Worm (Caenorhabditis elegans) whole organism, L3 larva: ENCODE measurements around the gene unc-93.

Experiments
- R02D3.7 ChIP-seq: fragments of 150-350 bp; optimal IDR thresholded peaks from 2 replicates; lab custom pipeline; 2014; ENCODE audit warnings: missing biosample characterization, missing genetic modification characterization
- ZK546.5 ChIP-seq: sonication (generic microtip); optimal IDR thresholded peaks from 2 replicates; lab custom pipeline; 2017; ENCODE audit warnings: missing biosample characterization, missing genetic modification characterization
- ama-1 ChIP-seq: fragments of 150-350 bp; optimal IDR thresholded peaks from 2 replicates; lab custom pipeline; 2018
- ceh-9 ChIP-seq: sonication (generic microtip); optimal IDR thresholded peaks from 2 replicates; lab custom pipeline; 2018; ENCODE audit warnings: missing biosample characterization, missing genetic modification characterization
- daf-12 ChIP-seq: fragments of 150-350 bp; optimal IDR thresholded peaks from 2 replicates; lab custom pipeline; 2014; ENCODE audit warnings: missing biosample characterization, missing genetic modification reagents, missing genetic modification characterization
- egl-27 ChIP-seq: sonication (generic microtip); optimal IDR thresholded peaks from 4 replicates; lab custom pipeline; 2017; ENCODE audit warnings: missing biosample characterization, missing genetic modification reagents, missing genetic modification characterization
- egl-5 ChIP-seq: fragments of 150-350 bp; optimal IDR thresholded peaks from 2 replicates; lab custom pipeline; 2017; ENCODE audit warnings: missing biosample characterization, missing genetic modification reagents, missing genetic modification characterization, inconsistent platforms
- elt-2 ChIP-seq: sonication (generic microtip); optimal IDR thresholded peaks from 2 replicates; lab custom pipeline; 2016; ENCODE audit warnings: missing genetic modification reagents, mild to moderate bottlenecking, missing genetic modification characterization, missing compliant biosample characterization
- fkh-10 ChIP-seq: sonication (generic microtip); optimal IDR thresholded peaks from 2 replicates; lab custom pipeline; 2017; ENCODE audit warnings: missing biosample characterization, missing genetic modification reagents, missing genetic modification characterization
- fkh-2 ChIP-seq: fragments of 150-350 bp; optimal IDR thresholded peaks from 2 replicates; lab custom pipeline; 2014; ENCODE audit warnings: missing biosample characterization, missing genetic modification reagents, missing genetic modification characterization
- fos-1 ChIP-seq: fragments of 150-350 bp; optimal IDR thresholded peaks from 2 replicates; lab custom pipeline; 2014; ENCODE audit warnings: missing biosample characterization, missing genetic modification characterization
- hmg-11 ChIP-seq: sonication (generic microtip); optimal IDR thresholded peaks from 2 replicates; lab custom pipeline; 2016; ENCODE audit warnings: missing genetic modification characterization, missing compliant biosample characterization
- lin-15B ChIP-seq: fragments of 150-350 bp; optimal IDR thresholded peaks from 2 replicates; lab custom pipeline; 2014; ENCODE audit warnings: missing biosample characterization, missing genetic modification characterization
- lin-39 ChIP-seq: fragments of 150-350 bp; optimal IDR thresholded peaks from 2 replicates; lab custom pipeline; 2018; ENCODE audit warnings: missing biosample characterization, missing genetic modification reagents, missing genetic modification characterization
- mml-1 ChIP-seq: fragments of 150-350 bp; sonication (generic microtip); optimal IDR thresholded peaks from 3 replicates; lab custom pipeline; 2014; ENCODE audit warnings: missing biosample characterization, missing genetic modification characterization
- nfya-1 ChIP-seq: sonication (generic microtip); optimal IDR thresholded peaks from 2 replicates; lab custom pipeline; 2017; ENCODE audit warnings: missing genetic modification characterization, mild to moderate bottlenecking, missing compliant biosample characterization, antibody characterized with exemption, moderate library complexity; ENCODE audit not compliant: insufficient read depth
- nhr-11 ChIP-seq: fragments of 150-350 bp; optimal IDR thresholded peaks from 2 replicates; lab custom pipeline; 2014; ENCODE audit warnings: missing biosample characterization, missing genetic modification characterization
- nhr-23 ChIP-seq: fragments of 150-350 bp; optimal IDR thresholded peaks from 2 replicates; lab custom pipeline; 2014; ENCODE audit warnings: missing biosample characterization, missing genetic modification reagents, missing genetic modification characterization
- nhr-43 ChIP-seq: sonication (generic microtip); optimal IDR thresholded peaks from 2 replicates; lab custom pipeline; 2016; ENCODE audit warnings: mild to moderate bottlenecking, missing genetic modification characterization, missing compliant biosample characterization; ENCODE audit not compliant: poor library complexity, severe bottlenecking
- nhr-67 ChIP-seq: fragments of 150-350 bp; optimal IDR thresholded peaks from 2 replicates; lab custom pipeline; 2014; ENCODE audit warnings: missing biosample characterization, missing genetic modification characterization
- nhr-76 ChIP-seq: fragments of 150-350 bp; sonication (generic microtip); optimal IDR thresholded peaks from 5 replicates; lab custom pipeline; 2014; ENCODE audit warnings: missing biosample characterization, missing genetic modification characterization
- nhr-77 ChIP-seq: fragments of 150-350 bp; optimal IDR thresholded peaks from 2 replicates; lab custom pipeline; 2014; ENCODE audit warnings: missing biosample characterization, missing genetic modification characterization
- pha-4 ChIP-seq: fragments of 150-350 bp; optimal IDR thresholded peaks from 2 replicates; lab custom pipeline; 2014; ENCODE audit warnings: missing biosample characterization, missing genetic modification reagents, missing genetic modification characterization
- snpc-4 ChIP-seq: fragments of 150-350 bp; optimal IDR thresholded peaks from 2 replicates; lab custom pipeline; 2014; ENCODE audit warnings: missing biosample characterization, missing genetic modification characterization
- unc-39 ChIP-seq: sonication (generic microtip); optimal IDR thresholded peaks from 4 replicates; lab custom pipeline; 2017; ENCODE audit warnings: missing biosample characterization, missing genetic modification characterization
- unc-62 ChIP-seq: fragments of 150-350 bp; sonication (generic microtip); optimal IDR thresholded peaks from 4 replicates; lab custom pipeline; 2014; ENCODE audit warnings: missing biosample characterization, missing genetic modification reagents, missing genetic modification characterization
- zag-1 ChIP-seq: fragments of 150-350 bp; optimal IDR thresholded peaks from 2 replicates; lab custom pipeline; 2014; ENCODE audit warnings: missing biosample characterization, missing genetic modification characterization
- ztf-11 ChIP-seq: fragments of 150-350 bp; optimal IDR thresholded peaks from 2 replicates; lab custom pipeline; 2014; ENCODE audit warnings: missing biosample characterization, missing genetic modification characterization
- ztf-4 ChIP-seq: fragments of 150-350 bp; optimal IDR thresholded peaks from 2 replicates; lab custom pipeline; 2014; ENCODE audit warnings: missing biosample characterization, missing genetic modification characterization

The unc-93 gene

DNA sequence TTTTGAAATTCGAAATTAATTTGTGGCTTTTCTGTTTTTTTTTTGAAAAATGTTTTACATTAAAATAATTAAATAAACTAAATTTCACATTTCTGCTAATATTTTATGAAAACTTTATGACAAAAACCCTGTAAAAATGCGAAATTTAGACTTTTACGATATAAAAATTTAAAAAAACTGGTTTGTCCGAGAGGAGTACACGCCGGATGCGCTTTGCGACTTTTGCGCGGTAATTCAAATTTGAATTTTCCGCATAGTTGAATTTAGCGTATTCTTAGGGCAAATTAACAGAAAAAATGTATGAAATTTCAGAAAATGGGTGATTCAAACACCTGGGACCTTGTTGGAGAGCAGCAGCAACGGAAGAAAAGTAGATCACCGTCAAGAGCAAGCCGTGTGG is at the start of gene unc-93:
unc-93 (plus strand) TSS at position 301 of the 400 bp plus-strand sequence.
- TF ChIP-seq ztf-4: no peak
- no peak for TF ChIP-seq fkh-10
- TF ChIP-seq daf-12: no peak
- no peak for TF ChIP-seq egl-27 (tag; lab: Kevin White, UChicago)

- TF ChIP-seq nhr-77 (no peak), ZK546.5 (tag; lab: Kevin White, UChicago) (no peak), egl-5 (no peak), nfya-1 (tag; lab: Kevin White, UChicago) (peak; percentile 75)
These were observed 49.5 kb upstream of the unc-93 start for ce11 chrIII:3594681-3595080.

DNA sequence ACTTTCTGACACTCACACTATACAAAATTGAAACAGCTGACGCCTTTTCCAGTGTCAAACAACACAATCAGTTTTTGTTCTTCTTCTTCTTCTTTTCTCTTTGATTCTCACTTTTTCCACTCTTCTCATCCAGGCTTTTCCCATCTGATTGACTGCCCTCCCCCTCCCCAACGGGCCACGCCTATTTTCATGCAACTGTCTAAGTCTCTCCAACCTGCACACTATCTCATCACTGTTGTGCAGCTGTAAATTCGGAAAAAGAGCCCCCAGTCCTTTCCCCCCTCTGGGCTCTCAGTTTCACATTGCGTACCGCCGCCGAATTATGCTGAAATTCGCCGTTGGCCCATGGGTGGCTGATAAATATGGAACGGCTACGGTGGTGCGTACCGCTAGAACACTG is 42.9 kb upstream of the unc-93 start:
- TF ChIP-seq nfya-1 (tag; lab: Kevin White, UChicago): peak; percentile 15
- no peak for TF ChIP-seq unc-62 (GFP tag; lab: Kevin White, UChicago)
- TF ChIP-seq lin-39 (tag; lab: Kevin White, UChicago): peak; percentile 41

DNA sequence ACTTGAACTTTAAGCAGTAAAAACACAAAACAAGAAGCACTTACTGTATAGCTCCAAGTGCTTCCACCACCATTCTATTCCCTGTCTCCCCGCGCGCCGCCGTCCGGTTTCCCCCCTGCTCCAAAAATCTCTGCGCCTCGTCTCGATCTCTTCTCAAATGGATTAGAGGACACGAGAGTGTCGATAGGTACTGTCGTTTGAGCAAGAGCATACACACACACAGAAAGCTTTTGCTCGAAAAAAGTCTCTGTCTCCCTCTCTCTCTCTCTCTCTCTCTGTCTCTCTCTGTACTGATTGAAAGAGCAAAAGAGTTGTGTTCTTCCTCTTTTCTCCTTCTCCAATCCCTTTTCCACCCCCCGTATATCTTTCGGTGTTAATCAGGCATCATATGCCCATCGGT is 38.5 kb upstream of the unc-93 start:
- TF ChIP-seq mml-1 (tag; lab: Kevin White, UChicago) (no peak), pha-4 (tag; lab: Kevin White, UChicago) (peak; percentile 33)

DNA sequence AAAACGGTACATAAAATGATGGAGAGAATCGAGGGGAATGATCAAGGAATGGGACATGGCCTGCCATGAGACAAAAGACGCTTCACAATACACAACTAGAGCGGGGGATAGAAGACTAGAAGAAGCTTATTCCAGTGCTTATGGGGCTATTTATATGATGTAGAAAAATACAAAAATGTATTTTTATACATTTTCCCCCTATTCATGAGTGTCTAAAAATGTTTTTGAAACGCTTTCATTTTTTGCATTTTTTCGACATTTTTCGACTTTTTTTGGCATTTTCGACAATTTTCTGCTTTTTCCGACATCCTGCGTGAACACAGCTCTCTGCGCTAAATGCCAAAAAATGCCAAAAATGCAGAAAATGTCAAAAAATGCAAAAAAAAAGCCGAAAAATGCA is 31.8 kb upstream of the unc-93 start:
- TF ChIP-seq zag-1 (tag; lab: Kevin White, UChicago) (no peak), fos-1 (tag; lab: Kevin White, UChicago) (no peak), ztf-11 (tag; lab: Kevin White, UChicago) (no peak), unc-62 (GFP tag; lab: Kevin White, UChicago) (no peak), R02D3.7 (tag; lab: Kevin White, UChicago) (no peak)

DNA sequence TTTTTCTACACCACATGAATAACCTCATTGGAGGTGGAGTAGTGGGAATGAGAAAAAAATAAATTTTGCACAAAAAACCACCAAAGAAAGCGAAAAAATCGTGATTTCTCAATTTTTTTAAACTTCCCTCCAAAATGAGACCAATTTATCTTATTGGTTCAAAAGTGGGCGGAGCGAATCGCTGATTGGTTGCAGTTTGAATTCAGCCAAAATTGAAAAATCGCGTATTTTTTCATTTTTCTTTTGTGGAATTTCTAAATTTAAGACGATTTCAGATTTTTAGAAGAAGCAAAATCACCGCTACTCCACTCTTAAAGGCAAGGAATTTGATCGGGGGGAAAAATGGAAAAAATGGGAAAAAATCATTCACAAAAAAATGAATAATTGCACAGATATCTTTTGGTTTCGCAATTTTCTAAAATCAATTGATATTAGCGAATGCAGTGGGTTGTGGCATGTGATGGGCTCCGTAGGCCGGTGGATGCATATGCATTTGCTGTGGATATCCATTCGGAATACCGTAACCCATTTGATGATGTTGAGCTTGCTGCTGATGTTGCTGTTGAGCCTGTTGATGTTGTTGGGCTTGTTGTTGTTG is 31.2 kb upstream of the unc-93 start:
- TF ChIP-seq fos-1 (tag; lab: Kevin White, UChicago): no peak
- peak; percentile 88 for TF ChIP-seq nfya-1 (tag; lab: Kevin White, UChicago)

- TF ChIP-seq ceh-9 (tag; lab: Kevin White, UChicago): no peak
- TF ChIP-seq ama-1 (lab: Kevin White, UChicago): no peak
- TF ChIP-seq nfya-1 (tag; lab: Kevin White, UChicago): peak; percentile 39
- peak; percentile 14 for TF ChIP-seq snpc-4 (tag; lab: Kevin White, UChicago)
- peak; percentile 40 for TF ChIP-seq egl-5
- no peak for TF ChIP-seq nhr-43
- TF ChIP-seq pha-4 (tag; lab: Kevin White, UChicago): peak; percentile 37
- TF ChIP-seq lin-39 (tag; lab: Kevin White, UChicago): peak; percentile 48
- peak; percentile 47 for TF ChIP-seq elt-2 (tag; lab: Kevin White, UChicago)
- TF ChIP-seq unc-39: no peak
- TF ChIP-seq hmg-11: peak; percentile 45
- TF ChIP-seq nhr-11: no peak
- no peak for TF ChIP-seq lin-15B (tag; lab: Kevin White, UChicago)
- TF ChIP-seq daf-12: no peak
- TF ChIP-seq fkh-2 (tag; lab: Kevin White, UChicago): no peak
These were observed 24.4 kb upstream of the unc-93 start for ce11 chrIII:3619621-3620261.

DNA sequence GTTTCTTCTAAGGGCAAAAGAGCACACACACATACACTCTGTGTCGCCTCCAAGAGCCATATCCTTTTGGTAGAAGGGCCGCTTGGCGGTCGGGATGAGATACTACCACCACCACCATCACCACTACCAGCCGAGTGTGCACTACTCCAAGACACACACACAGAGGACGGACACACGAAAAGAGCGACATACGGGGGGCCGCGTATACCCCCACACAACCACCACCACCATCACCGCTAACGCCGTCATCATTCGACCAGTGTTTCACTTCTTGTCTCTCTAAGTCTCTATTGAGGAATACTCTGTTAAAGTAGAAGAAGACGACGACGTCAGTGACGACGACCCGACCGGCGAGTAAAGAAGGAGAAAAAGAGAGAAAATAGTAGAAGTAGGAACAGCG is 23.5 kb upstream of the unc-93 start:
- TF ChIP-seq nhr-67 (tag; lab: Kevin White, UChicago) (no peak), nfya-1 (tag; lab: Kevin White, UChicago) (peak; percentile 46), nhr-23 (tag; lab: Kevin White, UChicago) (peak; percentile 27), snpc-4 (tag; lab: Kevin White, UChicago) (no peak), hmg-11 (peak; percentile 63), nhr-76 (tag; lab: Kevin White, UChicago) (no peak), mml-1 (tag; lab: Kevin White, UChicago) (no peak), lin-39 (tag; lab: Kevin White, UChicago) (peak; percentile 82), nhr-11 (no peak)
